Worm (Caenorhabditis elegans): ENCODE results near the gene srsx-13.

Gene srsx-13

DNA sequence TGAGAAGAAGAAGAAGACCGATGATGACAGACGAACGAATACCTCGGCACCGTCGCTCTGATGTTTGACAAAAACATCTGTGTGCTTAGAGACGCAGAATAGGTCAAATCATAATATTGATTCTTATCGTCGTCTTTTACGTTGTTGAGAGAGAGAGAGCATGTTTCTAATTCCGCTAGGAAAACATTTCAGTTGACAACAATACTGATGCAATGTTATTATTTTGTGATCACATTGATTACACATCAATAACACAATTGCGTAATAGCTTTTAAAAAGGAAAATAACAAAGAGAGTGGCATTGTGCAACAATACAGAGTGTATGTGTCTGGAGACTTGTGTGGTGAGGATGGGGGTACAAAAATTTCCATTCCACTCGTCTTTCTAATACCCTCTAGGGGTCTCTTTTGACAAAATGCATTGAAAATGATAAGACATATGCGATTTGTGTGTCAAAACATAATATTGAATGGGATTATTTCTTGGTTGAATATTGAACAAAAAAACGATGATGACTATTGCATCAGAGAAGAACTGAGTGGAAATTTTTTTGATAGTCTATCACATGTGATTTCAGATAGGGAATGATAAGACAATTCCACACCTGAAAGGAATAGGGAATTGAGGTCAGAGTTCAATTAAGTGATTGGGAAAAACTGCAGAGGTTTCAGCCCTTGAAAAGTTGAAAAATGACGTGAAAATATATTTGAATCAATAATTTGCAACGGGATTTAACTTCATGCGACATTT is 18.1 kb downstream of the srsx-13 start (continued):
- TF ChIP-seq ceh-28 (tag; optimal IDR thresholded peaks at IDR 0.05) (no peak), gei-8 (GFP tag; optimal IDR thresholded peaks at IDR 0.05) (no peak), ceh-44 (GFP tag; IDR thresholded peaks at IDR 0.05) (no peak), attf-4 (tag; optimal IDR thresholded peaks at IDR 0.05) (no peak), zfp-3 (GFP tag; conservative IDR thresholded peaks at IDR 0.05) (no peak), lsy-2 (tag; optimal IDR thresholded peaks at IDR 0.05) (peak in 1 of 2 experiments; percentile 18), nhr-41 (GFP tag; IDR thresholded peaks at IDR 0.05) (peak; percentile 70; the same call in 1 of the 2 replicates), unc-39 (tag; optimal IDR thresholded peaks at IDR 0.05) (no peak), mep-1 (tag; optimal IDR thresholded peaks at IDR 0.05) (peak; percentile 10), ama-1 (optimal IDR thresholded peaks at IDR 0.05) (no peak), duxl-1 (tag; optimal IDR thresholded peaks at IDR 0.05; ENCODE audit: poor library complexity) (no peak), ZK546.5 (tag; optimal IDR thresholded peaks at IDR 0.05) (no peak), dmd-8 (GFP tag; IDR thresholded peaks at IDR 0.05) (no peak), mes-2 (tag; optimal IDR thresholded peaks at IDR 0.05; ENCODE audit: poor library complexity, severe bottlenecking) (peak; percentile 42), daf-16 (GFP tag; optimal IDR thresholded peaks at IDR 0.05) (peak in 1 of 2 experiments; percentile 88), daf-16 (tag; optimal IDR thresholded peaks at IDR 0.05) (peak; percentile 94), lir-3 (tag; optimal IDR thresholded peaks at IDR 0.05) (no peak), set-16 (GFP tag; IDR thresholded peaks at IDR 0.05) (no peak), madf-5 (GFP tag; IDR thresholded peaks at IDR 0.05) (no peak), ctbp-1 (GFP tag; IDR thresholded peaks at IDR 0.05) (no peak), fkh-10 (GFP tag; optimal IDR thresholded peaks at IDR 0.05) (no peak), nhr-102 (tag; optimal IDR thresholded peaks at IDR 0.05) (no peak), D1046.2 (GFP tag; IDR thresholded peaks at IDR 0.05) (no peak), sdz-12 (GFP tag; optimal IDR thresholded peaks at IDR 0.05) (no peak), dmd-9 (GFP tag; IDR thresholded peaks at IDR 0.05) (no peak), zag-1 (tag; optimal IDR thresholded peaks at IDR 0.05) (no peak), F10B5.3 (tag; optimal IDR thresholded peaks at IDR 0.05) (no peak), hlh-11 (tag; optimal IDR thresholded peaks at IDR 0.05) (peak; percentile 33), ceh-82 (tag; optimal IDR thresholded peaks at IDR 0.05) (no peak), Y75B8A.6 (GFP tag; IDR thresholded peaks at IDR 0.05) (no peak), T20F7.1 (GFP tag; optimal IDR thresholded peaks at IDR 0.05) (peak; percentile 26), R02D3.7 (tag; optimal IDR thresholded peaks at IDR 0.05) (no peak), hlh-30 (tag; optimal IDR thresholded peaks at IDR 0.05; ENCODE audit: insufficient read depth) (no peak), ceh-20 (GFP tag; IDR thresholded peaks at IDR 0.05) (no peak), zip-11 (GFP tag; IDR thresholded peaks at IDR 0.05) (no peak), ztf-11 (tag; optimal IDR thresholded peaks at IDR 0.05) (no peak), lin-29 (GFP tag; IDR thresholded peaks at IDR 0.05) (no peak), dmd-6 (GFP tag; IDR thresholded peaks at IDR 0.05) (peak; percentile 34; the same call in 1 of the 2 replicates), unc-130 (GFP tag; optimal IDR thresholded peaks at IDR 0.05) (no peak), daf-19 (GFP tag; conservative IDR thresholded peaks at IDR 0.05) (no peak), spr-1 (tag; optimal IDR thresholded peaks at IDR 0.05) (no peak), hmg-1.1 (GFP tag; IDR thresholded peaks at IDR 0.05) (no peak), Y105C5A.15 (GFP tag; IDR thresholded peaks at IDR 0.05) (no peak), ztf-7 (tag; optimal IDR thresholded peaks at IDR 0.05) (no peak), nhr-28 (tag; optimal IDR thresholded peaks at IDR 0.05) (peak; percentile 18), daf-12 (tag; optimal IDR thresholded peaks at IDR 0.05) (no peak), pha-4 (GFP tag; IDR thresholded peaks at IDR 0.05) (no peak), pha-4 (tag; optimal IDR thresholded peaks at IDR 0.05) (peak; percentile 75), ceh-62 (tag; optimal IDR thresholded peaks at IDR 0.05) (no peak), nhr-111 (GFP tag; optimal IDR thresholded peaks at IDR 0.05) (no peak), rbr-2 (tag; optimal IDR thresholded peaks at IDR 0.05) (no peak)

Data from whole organism, L4 larva.